Fruit fly (Drosophila melanogaster): ENCODE measurements around the gene CG17801.

Gene CG17801

dm6 chr3R:17807035-17807606 lies at the start of gene CG17801:
Gene CG17801, minus strand, starts transcription at chr3R:17807085.
- TF ChIP-seq HLH106 (tag; optimal IDR thresholded peaks at IDR 0.05) (no peak), Mio (GFP tag; optimal IDR thresholded peaks at IDR 0.05) (no peak), GATAd (GFP tag; optimal IDR thresholded peaks at IDR 0.05) (no peak), Myc (optimal IDR thresholded peaks at IDR 0.05) (no peak), Dfd (GFP tag; optimal IDR thresholded peaks at IDR 0.05) (no peak), dsf (GFP tag; optimal IDR thresholded peaks at IDR 0.05; ENCODE audit: borderline replicate concordance) (no peak), dmrt93B (GFP tag; optimal IDR thresholded peaks at IDR 0.05) (no peak), Dif (GFP tag; optimal IDR thresholded peaks at IDR 0.05; ENCODE audit: partially characterized antibody) (no peak), tai (GFP tag; optimal IDR thresholded peaks at IDR 0.05) (no peak), CG9705 (GFP tag; optimal IDR thresholded peaks at IDR 0.05) (no peak), Abd-B (GFP tag; optimal IDR thresholded peaks at IDR 0.05) (no peak), Hr78 (GFP tag; optimal IDR thresholded peaks at IDR 0.05) (no peak), Vsx2 (GFP tag; optimal IDR thresholded peaks at IDR 0.05; ENCODE audit: partially characterized antibody) (no peak), Hr83 (GFP tag; optimal IDR thresholded peaks at IDR 0.05; ENCODE audit: poor library complexity, severe bottlenecking) (no peak), lola (GFP tag; optimal IDR thresholded peaks at IDR 0.05) (no peak), CG32264 (GFP tag; optimal IDR thresholded peaks at IDR 0.05) (no peak), Jra (GFP tag; optimal IDR thresholded peaks at IDR 0.05) (no peak), psq (GFP tag; optimal IDR thresholded peaks at IDR 0.05) (no peak), fru (GFP tag; optimal IDR thresholded peaks at IDR 0.05) (no peak)

dm6 chr3R:17849178-17849577 lies 42.3 kb upstream of the CG17801 start:
- TF ChIP-seq CG9705 (GFP tag; optimal IDR thresholded peaks at IDR 0.05) (no peak), Mio (GFP tag; optimal IDR thresholded peaks at IDR 0.05) (no peak), N (GFP tag; optimal IDR thresholded peaks at IDR 0.05) (no peak)

- TF ChIP-seq fru (GFP tag; optimal IDR thresholded peaks at IDR 0.05) = no peak
- no peak for TF ChIP-seq ey (GFP tag; optimal IDR thresholded peaks at IDR 0.05)
- peak; percentile 4 for TF ChIP-seq Dfd (GFP tag; optimal IDR thresholded peaks at IDR 0.05)
- no peak for TF ChIP-seq brk (GFP tag; optimal IDR thresholded peaks at IDR 0.05)
- no peak for TF ChIP-seq tai (GFP tag; optimal IDR thresholded peaks at IDR 0.05)
- TF ChIP-seq jim (GFP tag; optimal IDR thresholded peaks at IDR 0.05) = no peak
Observed at dm6 chr3R:17846966-17847365, 40.1 kb upstream of the CG17801 start.

dm6 chr3R:17830528-17830927 lies 23.6 kb upstream of the CG17801 start:
- TF ChIP-seq woc (GFP tag; optimal IDR thresholded peaks at IDR 0.05) (no peak), psq (GFP tag; optimal IDR thresholded peaks at IDR 0.05) (no peak), sage (GFP tag; optimal IDR thresholded peaks at IDR 0.05) (no peak)

dm6 chr3R:17828653-17829052 lies 21.8 kb upstream of the CG17801 start:
- TF ChIP-seq psq (GFP tag; optimal IDR thresholded peaks at IDR 0.05) = no peak
- no peak for TF ChIP-seq Jra (GFP tag; optimal IDR thresholded peaks at IDR 0.05)
- no peak for TF ChIP-seq fru (GFP tag; optimal IDR thresholded peaks at IDR 0.05)
- no peak for TF ChIP-seq pan (optimal IDR thresholded peaks at IDR 0.05)
- no peak for TF ChIP-seq ey (GFP tag; optimal IDR thresholded peaks at IDR 0.05)
- TF ChIP-seq GATAd (GFP tag; optimal IDR thresholded peaks at IDR 0.05) = no peak
- no peak for TF ChIP-seq Hr78 (GFP tag; optimal IDR thresholded peaks at IDR 0.05)
- TF ChIP-seq dl (GFP tag; optimal IDR thresholded peaks at IDR 0.05; ENCODE audit: insufficient read depth in 1 of 2, partially characterized antibody in 2 of 2) = no peak
- TF ChIP-seq Vsx2 (GFP tag; optimal IDR thresholded peaks at IDR 0.05; ENCODE audit: partially characterized antibody) = no peak
- TF ChIP-seq sage (GFP tag; optimal IDR thresholded peaks at IDR 0.05) = no peak
- TF ChIP-seq Mio (GFP tag; optimal IDR thresholded peaks at IDR 0.05) = no peak

- TF ChIP-seq Vsx2 (GFP tag; optimal IDR thresholded peaks at IDR 0.05; ENCODE audit: partially characterized antibody) (no peak), ey (GFP tag; optimal IDR thresholded peaks at IDR 0.05) (no peak), Myc (optimal IDR thresholded peaks at IDR 0.05) (no peak), dl (GFP tag; optimal IDR thresholded peaks at IDR 0.05; ENCODE audit: insufficient read depth in 1 of 2, partially characterized antibody in 2 of 2) (no peak), tai (GFP tag; optimal IDR thresholded peaks at IDR 0.05) (no peak), brk (GFP tag; optimal IDR thresholded peaks at IDR 0.05) (no peak), Rel (GFP tag; optimal IDR thresholded peaks at IDR 0.05) (no peak), Rel (tag; optimal IDR thresholded peaks at IDR 0.05) (no peak)
Observed at dm6 chr3R:17827038-17827616, 20.2 kb upstream of the CG17801 start.
